Fruit fly (Drosophila melanogaster) whole organism, embryonic: Measurements from ENCODE around the gene CG14866.

Source experiments
- Bdp1 ChIP-seq: fragments of 200-800 bp; sonication (Bioruptor generic); optimal IDR thresholded peaks from 3 replicates; lab custom pipeline; 2016; ENCODE audit warnings: missing biosample characterization, missing genetic modification characterization
- CG10462 ChIP-seq: fragments of 200-800 bp; sonication (Bioruptor generic); optimal IDR thresholded peaks from 2 replicates; lab custom pipeline; 2016; ENCODE audit warnings: missing biosample characterization, missing genetic modification characterization
- CG11247 ChIP-seq: fragments of 200-800 bp; sonication (Bioruptor generic); IDR thresholded peaks from 2 replicates; pipeline ENCODE4 v1.3.6; 2022; ENCODE audit warnings: missing biosample characterization, missing genetic modification characterization
- CG12659 ChIP-seq: fragments of 200-800 bp; sonication (Bioruptor generic); optimal IDR thresholded peaks from 3 replicates; lab custom pipeline; 2017; ENCODE audit warnings: mild to moderate bottlenecking, missing biosample characterization, missing genetic modification reagents, missing genetic modification characterization
- CG13624 ChIP-seq: fragments of 200-800 bp; sonication (Bioruptor generic); optimal IDR thresholded peaks from 2 replicates; lab custom pipeline; 2016; ENCODE audit warnings: missing biosample characterization, missing genetic modification characterization
- CG1792 ChIP-seq: fragments of 200-800 bp; sonication (Bioruptor generic); optimal IDR thresholded peaks from 2 replicates; lab custom pipeline; 2016; ENCODE audit warnings: missing biosample characterization, missing genetic modification characterization
- CG18011 ChIP-seq: fragments of 200-800 bp; sonication (Bioruptor generic); optimal IDR thresholded peaks from 2 replicates; lab custom pipeline; 2017; ENCODE audit warnings: missing biosample characterization, missing genetic modification characterization, mild to moderate bottlenecking, moderate library complexity, missing genotype
- CG1832 ChIP-seq: fragments of 200-800 bp; sonication (Bioruptor generic); optimal IDR thresholded peaks from 2 replicates; lab custom pipeline; 2017; ENCODE audit warnings: missing biosample characterization, mild to moderate bottlenecking, missing genetic modification characterization, inconsistent platforms
- CG18764 ChIP-seq: fragments of 200-800 bp; sonication (Bioruptor generic); optimal IDR thresholded peaks from 3 replicates; lab custom pipeline; 2016; ENCODE audit warnings: missing biosample characterization, missing genetic modification characterization
- CG2116 ChIP-seq: fragments of 200-800 bp; sonication (Bioruptor generic); optimal IDR thresholded peaks from 3 replicates; lab custom pipeline; 2018; ENCODE audit warnings: missing biosample characterization, mild to moderate bottlenecking, missing genetic modification characterization
- CG3995 ChIP-seq: fragments of 200-800 bp; sonication (Bioruptor generic); optimal IDR thresholded peaks from 3 replicates; lab custom pipeline; 2016; ENCODE audit warnings: missing biosample characterization, missing genetic modification characterization
- CG4282 ChIP-seq: fragments of 200-800 bp; sonication (Bioruptor generic); optimal IDR thresholded peaks from 2 replicates; lab custom pipeline; 2016; ENCODE audit warnings: missing biosample characterization, missing genetic modification characterization
- CG43689 ChIP-seq: fragments of 200-800 bp; sonication (Bioruptor generic); IDR thresholded peaks from 2 replicates; pipeline ENCODE4 v1.3.6; 2022; ENCODE audit warnings: missing biosample characterization, missing genetic modification characterization
- CG4707 ChIP-seq: fragments of 200-800 bp; sonication (Bioruptor generic); optimal IDR thresholded peaks from 2 replicates; lab custom pipeline; 2018; ENCODE audit warnings: missing biosample characterization, mild to moderate bottlenecking, missing genetic modification characterization, moderate library complexity
- CG7556 ChIP-seq: fragments of 200-800 bp; sonication (Bioruptor generic); optimal IDR thresholded peaks from 2 replicates; lab custom pipeline; 2017; ENCODE audit warnings: missing biosample characterization, mild to moderate bottlenecking, missing genetic modification characterization
- CG7928 ChIP-seq: fragments of 200-800 bp; sonication (Bioruptor generic); optimal IDR thresholded peaks from 2 replicates; lab custom pipeline; 2017; ENCODE audit warnings: missing biosample characterization, mild to moderate bottlenecking, missing genetic modification characterization
- CG8290 ChIP-seq, 3 experiments: fragments of 200-800 bp; sonication (Bioruptor generic); optimal IDR thresholded peaks; 2 replicates each; lab custom pipeline; 2016 to 2019; ENCODE audit warnings: missing biosample characterization in 3 of 3, missing genetic modification characterization in 3 of 3, mild to moderate bottlenecking in 2 of 3, moderate library complexity in 1 of 3
- CG8478 ChIP-seq: fragments of >200 bp; optimal IDR thresholded peaks from 2 replicates; lab custom pipeline; 2018
- CG9609 ChIP-seq: fragments of 200-800 bp; sonication (Bioruptor generic); optimal IDR thresholded peaks from 3 replicates; lab custom pipeline; 2016; ENCODE audit warnings: missing biosample characterization, missing genetic modification characterization
- CG9727 ChIP-seq: fragments of 200-800 bp; sonication (Bioruptor generic); optimal IDR thresholded peaks from 3 replicates; lab custom pipeline; 2017; ENCODE audit warnings: missing biosample characterization, mild to moderate bottlenecking, missing genetic modification characterization
- Dad ChIP-seq: fragments of 200-800 bp; sonication (Bioruptor generic); optimal IDR thresholded peaks from 3 replicates; lab custom pipeline; 2016; ENCODE audit warnings: missing biosample characterization, missing genetic modification characterization
- Dek ChIP-seq: fragments of 200-800 bp; sonication (Bioruptor generic); optimal IDR thresholded peaks from 3 replicates; lab custom pipeline; 2019; ENCODE audit warnings: missing biosample characterization, mild to moderate bottlenecking, missing genetic modification characterization, moderate library complexity
- Dip3 ChIP-seq: fragments of 200-800 bp; sonication (Bioruptor generic); optimal IDR thresholded peaks from 3 replicates; lab custom pipeline; 2016; ENCODE audit warnings: missing biosample characterization, missing genetic modification characterization
- Dp ChIP-seq: fragments of 200-800 bp; sonication (Bioruptor generic); optimal IDR thresholded peaks from 2 replicates; lab custom pipeline; 2018; ENCODE audit warnings: missing biosample characterization, mild to moderate bottlenecking, missing genetic modification characterization, moderate library complexity
- E2f2 ChIP-seq: fragments of 200-800 bp; sonication (Bioruptor generic); IDR thresholded peaks from 2 replicates; pipeline ENCODE4 v1.3.6; 2022; ENCODE audit warnings: missing biosample characterization, missing genetic modification characterization
- Elba2 ChIP-seq: fragments of 200-800 bp; sonication (Bioruptor generic); optimal IDR thresholded peaks from 3 replicates; lab custom pipeline; 2016; ENCODE audit warnings: missing biosample characterization, missing genetic modification characterization
- HLHmδ ChIP-seq: fragments of 200-800 bp; sonication (Bioruptor generic); optimal IDR thresholded peaks from 2 replicates; lab custom pipeline; 2018; ENCODE audit warnings: missing biosample characterization, mild to moderate bottlenecking, missing genetic modification characterization, moderate library complexity
- HmgZ ChIP-seq: fragments of 200-800 bp; sonication (Bioruptor generic); optimal IDR thresholded peaks from 2 replicates; lab custom pipeline; 2018; ENCODE audit warnings: missing biosample characterization, mild to moderate bottlenecking, missing genetic modification characterization
- Hmr ChIP-seq: fragments of 200-800 bp; sonication (Bioruptor generic); optimal IDR thresholded peaks from 3 replicates; lab custom pipeline; 2017; ENCODE audit warnings: mild to moderate bottlenecking, missing biosample characterization, missing genetic modification reagents, missing genetic modification characterization
- Jarid2 ChIP-seq: fragments of 200-800 bp; sonication (Bioruptor generic); optimal IDR thresholded peaks from 3 replicates; lab custom pipeline; 2017; ENCODE audit warnings: mild to moderate bottlenecking, missing biosample characterization, missing genetic modification reagents, missing genetic modification characterization
- Lhr ChIP-seq: fragments of 200-800 bp; sonication (Bioruptor generic); optimal IDR thresholded peaks from 3 replicates; lab custom pipeline; 2017; ENCODE audit warnings: mild to moderate bottlenecking, missing biosample characterization, missing genetic modification reagents, missing genetic modification characterization
- Sin3A ChIP-seq: fragments of >200 bp; optimal IDR thresholded peaks from 2 replicates; lab custom pipeline; 2018
- Sry-β ChIP-seq: fragments of 200-800 bp; sonication (Bioruptor generic); optimal IDR thresholded peaks from 2 replicates; lab custom pipeline; 2018; ENCODE audit warnings: missing biosample characterization, mild to moderate bottlenecking, missing genetic modification characterization, moderate library complexity
- YL-1 ChIP-seq: fragments of 200-800 bp; sonication (Bioruptor generic); optimal IDR thresholded peaks from 3 replicates; lab custom pipeline; 2017; ENCODE audit warnings: missing biosample characterization, mild to moderate bottlenecking, missing genetic modification characterization
- br ChIP-seq: fragments of >200 bp; optimal IDR thresholded peaks from 2 replicates; lab custom pipeline; 2017
- crp ChIP-seq, 2 experiments: fragments of 200-800 bp; sonication (Bioruptor generic); optimal IDR thresholded peaks; 2 replicates in 1 of 2; 3 replicates in 1 of 2; lab custom pipeline; 2017; ENCODE audit warnings: missing biosample characterization in 2 of 2, missing genetic modification characterization in 2 of 2, mild to moderate bottlenecking in 1 of 2, moderate library complexity in 1 of 2
- gcm ChIP-seq: fragments of 200-800 bp; sonication (Bioruptor generic); optimal IDR thresholded peaks from 2 replicates; lab custom pipeline; 2019; ENCODE audit warnings: missing biosample characterization, mild to moderate bottlenecking, missing genetic modification characterization, moderate library complexity
- gro ChIP-seq: fragments of 200-800 bp; sonication (Bioruptor generic); optimal IDR thresholded peaks from 2 replicates; lab custom pipeline; 2016; ENCODE audit warnings: missing biosample characterization, missing genetic modification characterization
- lilli ChIP-seq: fragments of 200-800 bp; sonication (Bioruptor generic); optimal IDR thresholded peaks from 3 replicates; lab custom pipeline; 2016; ENCODE audit warnings: missing biosample characterization, missing genetic modification characterization
- mirr ChIP-seq: fragments of 200-800 bp; sonication (Bioruptor generic); optimal IDR thresholded peaks from 3 replicates; lab custom pipeline; 2018; ENCODE audit warnings: missing biosample characterization, mild to moderate bottlenecking, missing genetic modification characterization
- nmo ChIP-seq: fragments of 200-800 bp; sonication (Bioruptor generic); optimal IDR thresholded peaks from 2 replicates; lab custom pipeline; 2018; ENCODE audit warnings: missing biosample characterization, mild to moderate bottlenecking, missing genetic modification characterization, moderate library complexity
- pzg ChIP-seq: fragments of 200-800 bp; sonication (Bioruptor generic); optimal IDR thresholded peaks from 3 replicates; lab custom pipeline; 2018; ENCODE audit warnings: missing biosample characterization, mild to moderate bottlenecking, missing genetic modification characterization, moderate library complexity
- sens ChIP-seq: fragments of 200-800 bp; sonication (Bioruptor generic); peaks from one replicate; lab custom pipeline; 2016; ENCODE audit warnings: missing biosample characterization, missing genetic modification characterization
- shn ChIP-seq: fragments of 200-800 bp; sonication (Bioruptor generic); optimal IDR thresholded peaks from 3 replicates; lab custom pipeline; 2016; ENCODE audit warnings: missing biosample characterization, missing genetic modification characterization
- stwl ChIP-seq: fragments of 200-800 bp; sonication (Bioruptor generic); optimal IDR thresholded peaks from 3 replicates; lab custom pipeline; 2018; ENCODE audit warnings: missing biosample characterization, mild to moderate bottlenecking, missing genetic modification characterization, moderate library complexity
- sug ChIP-seq: fragments of 200-800 bp; optimal IDR thresholded peaks from 2 replicates; lab custom pipeline; 2019; ENCODE audit warnings: missing biosample characterization, mild to moderate bottlenecking, missing genetic modification characterization, moderate library complexity
- tap ChIP-seq: fragments of 200-800 bp; optimal IDR thresholded peaks from 3 replicates; lab custom pipeline; 2019; ENCODE audit warnings: missing biosample characterization, mild to moderate bottlenecking, missing genetic modification characterization, moderate library complexity
- trem ChIP-seq: fragments of 200-800 bp; optimal IDR thresholded peaks from 3 replicates; lab custom pipeline; 2019; ENCODE audit warnings: missing biosample characterization, mild to moderate bottlenecking, missing genetic modification characterization, moderate library complexity
- twi ChIP-seq: fragments of 200-800 bp; optimal IDR thresholded peaks from 2 replicates; lab custom pipeline; 2019; ENCODE audit warnings: missing biosample characterization, mild to moderate bottlenecking, missing genetic modification characterization, moderate library complexity
- zen ChIP-seq: fragments of 200-800 bp; sonication (Bioruptor generic); optimal IDR thresholded peaks from 3 replicates; lab custom pipeline; 2018; ENCODE audit warnings: missing biosample characterization, mild to moderate bottlenecking, missing genetic modification characterization, moderate library complexity
- zfh2 ChIP-seq: fragments of 200-800 bp; sonication (Bioruptor generic); optimal IDR thresholded peaks from 2 replicates; lab custom pipeline; 2016; ENCODE audit warnings: missing biosample characterization, missing genetic modification characterization

The CG14866 gene

DNA sequence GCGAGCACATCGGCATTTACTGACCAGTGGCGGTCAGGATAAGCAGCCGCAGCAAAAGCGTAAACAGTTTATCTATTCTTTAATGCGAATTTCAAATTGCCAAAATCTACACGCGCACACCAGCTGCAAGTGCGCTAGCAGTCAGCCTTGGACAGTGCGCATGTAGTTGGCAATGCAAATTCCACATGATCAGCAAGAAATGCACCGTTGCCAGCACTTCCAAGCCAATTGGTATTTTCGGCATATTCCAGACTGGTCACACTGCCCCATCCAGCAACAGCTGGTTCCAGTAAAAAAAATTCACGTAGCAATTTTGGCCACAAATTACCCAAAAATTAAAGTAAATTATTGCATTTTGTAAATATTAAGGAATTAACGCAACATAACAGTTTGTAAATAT is 28.5 kb upstream of the CG14866 start (continued):
- TF ChIP-seq Jarid2 (GFP tag; lab: Kevin White, UChicago) (no peak), Sin3A (lab: Kevin White, UChicago) (peak; percentile 96), pzg (GFP tag; lab: Kevin White, UChicago) (peak; percentile 98), gcm (GFP tag; lab: Kevin White, UChicago) (no peak), sens (GFP tag; lab: Kevin White, UChicago) (peak; percentile 64), mirr (GFP tag; lab: Kevin White, UChicago) (peak; percentile 8), YL-1 (GFP tag; lab: Kevin White, UChicago) (peak; percentile 49), Dad (GFP tag; lab: Kevin White, UChicago) (peak; percentile 6), stwl (tag; lab: Kevin White, UChicago) (peak; percentile 77), CG9609 (peak; percentile 12), Sry-β (no peak), twi (peak; percentile 33), CG18764 (no peak), HmgZ (peak; percentile 84), CG13624 (GFP tag; lab: Kevin White, UChicago) (peak; percentile 4), Lhr (GFP tag; lab: Kevin White, UChicago) (peak; percentile 88), CG1832 (GFP tag; lab: Kevin White, UChicago) (no peak), CG4707 (GFP tag; lab: Kevin White, UChicago) (no peak), CG3995 (GFP tag; lab: Kevin White, UChicago) (peak; percentile 24), zen (tag; lab: Kevin White, UChicago) (peak; percentile 43), Hmr (GFP tag; lab: Kevin White, UChicago) (peak; percentile 55), lilli (peak; percentile 48), Dip3 (peak; percentile 90), CG1792 (GFP tag; lab: Kevin White, UChicago) (peak; percentile 4), CG7556 (GFP tag; lab: Kevin White, UChicago) (no peak), CG11247 (GFP tag; lab: Robert Waterston, UW) (no peak), zfh2 (GFP tag; lab: Kevin White, UChicago) (peak; percentile 2), CG18011 (GFP tag; lab: Kevin White, UChicago) (peak; percentile 99), E2f2 (no peak), HLHmδ (GFP tag; lab: Kevin White, UChicago) (peak; percentile 16), CG12659 (GFP tag; lab: Kevin White, UChicago) (peak; percentile 57), CG2116 (GFP tag; lab: Kevin White, UChicago) (peak; percentile 89), CG4282 (GFP tag; lab: Kevin White, UChicago) (peak; percentile 46), Dek (tag; lab: Kevin White, UChicago) (peak; percentile 21), Dp (GFP tag; lab: Kevin White, UChicago) (peak; percentile 83), CG7928 (peak; percentile 18), tap (tag; lab: Kevin White, UChicago) (no peak), CG9727 (GFP tag; lab: Kevin White, UChicago) (peak; percentile 13), gro (GFP tag; lab: Kevin White, UChicago) (peak; percentile 37), CG10462 (GFP tag; lab: Kevin White, UChicago) (peak; percentile 82), trem (peak; percentile 64), CG43689 (no peak), crp (GFP tag; optimal IDR thresholded peaks at IDR 0.05; lab: Kevin White, UChicago) (peak; percentile 78 to 96), Elba2 (GFP tag; lab: Kevin White, UChicago) (peak; percentile 88), shn (GFP tag; lab: Kevin White, UChicago) (peak; percentile 4), CG8478 (lab: Kevin White, UChicago) (peak; percentile 65), CG8290 (GFP tag; optimal IDR thresholded peaks at IDR 0.05; lab: Kevin White, UChicago) (peak; percentile 16), CG8290 (tag; optimal IDR thresholded peaks at IDR 0.05; lab: Kevin White, UChicago) (peak in 1 of 2 experiments; percentile 78), sug (tag; lab: Kevin White, UChicago) (peak; percentile 38), nmo (GFP tag; lab: Kevin White, UChicago) (peak; percentile 65), br (no peak), Bdp1 (GFP tag; lab: Kevin White, UChicago) (peak; percentile 33)
